Fruit fly (Drosophila melanogaster) whole organism, adult: ENCODE measurements around the gene Prestin.
A peak's percentile ranks its signal among the peaks of the same experiment; 100 is the strongest.

ENCODE experiments used
- CG11617 ChIP-seq: fragments of 200-800 bp; sonication (Bioruptor generic); optimal IDR thresholded peaks from 2 replicates; lab custom pipeline; 2017; ENCODE audit warnings: mild to moderate bottlenecking, missing biosample characterization, missing genetic modification reagents, missing genetic modification characterization
- CG33017 ChIP-seq: fragments of 200-800 bp; sonication (Bioruptor generic); optimal IDR thresholded peaks from 2 replicates; lab custom pipeline; 2018; ENCODE audit warnings: missing biosample characterization, mild to moderate bottlenecking, missing genetic modification characterization, moderate library complexity
- Crg-1 ChIP-seq: fragments of 200-800 bp; sonication (Bioruptor generic); optimal IDR thresholded peaks from 2 replicates; lab custom pipeline; 2016; ENCODE audit warnings: missing biosample characterization, missing genetic modification characterization
- Hr96 ChIP-seq: fragments of 200-800 bp; sonication (Bioruptor generic); optimal IDR thresholded peaks from 2 replicates; lab custom pipeline; 2016; ENCODE audit warnings: missing biosample characterization, missing genetic modification characterization
- Mnt ChIP-seq: fragments of 200-800 bp; sonication (Bioruptor generic); optimal IDR thresholded peaks from 2 replicates; lab custom pipeline; 2016; ENCODE audit warnings: missing biosample characterization, mild to moderate bottlenecking, missing genetic modification characterization
- bab1 ChIP-seq: fragments of 200-800 bp; sonication (Bioruptor generic); optimal IDR thresholded peaks from 3 replicates; lab custom pipeline; 2019; ENCODE audit warnings: missing biosample characterization, mild to moderate bottlenecking, missing genetic modification characterization, moderate library complexity
- cic ChIP-seq: fragments of 200-800 bp; sonication (Bioruptor generic); optimal IDR thresholded peaks from 2 replicates; lab custom pipeline; 2017; ENCODE audit warnings: missing biosample characterization, mild to moderate bottlenecking, missing genetic modification characterization, moderate library complexity
- cnc ChIP-seq, 2 experiments: fragments of >200 bp; optimal IDR thresholded peaks; 2 replicates each; lab custom pipeline; 2017
- ovo ChIP-seq: fragments of 200-800 bp; sonication (Bioruptor generic); optimal IDR thresholded peaks from 2 replicates; lab custom pipeline; 2016; ENCODE audit warnings: missing biosample characterization, missing genetic modification characterization
- pad ChIP-seq: fragments of 200-800 bp; sonication (Bioruptor generic); optimal IDR thresholded peaks from 3 replicates; lab custom pipeline; 2017; ENCODE audit warnings: missing biosample characterization, missing genetic modification characterization, mild to moderate bottlenecking, moderate library complexity, missing genetic modification reagents
- tj ChIP-seq: fragments of 200-800 bp; sonication (Bioruptor generic); optimal IDR thresholded peaks from 3 replicates; lab custom pipeline; 2017; ENCODE audit warnings: missing biosample characterization, mild to moderate bottlenecking, missing genetic modification characterization, moderate library complexity
- toe ChIP-seq: fragments of 200-800 bp; sonication (Bioruptor generic); optimal IDR thresholded peaks from 2 replicates; lab custom pipeline; 2016; ENCODE audit warnings: missing biosample characterization, missing genetic modification characterization

DNA sequence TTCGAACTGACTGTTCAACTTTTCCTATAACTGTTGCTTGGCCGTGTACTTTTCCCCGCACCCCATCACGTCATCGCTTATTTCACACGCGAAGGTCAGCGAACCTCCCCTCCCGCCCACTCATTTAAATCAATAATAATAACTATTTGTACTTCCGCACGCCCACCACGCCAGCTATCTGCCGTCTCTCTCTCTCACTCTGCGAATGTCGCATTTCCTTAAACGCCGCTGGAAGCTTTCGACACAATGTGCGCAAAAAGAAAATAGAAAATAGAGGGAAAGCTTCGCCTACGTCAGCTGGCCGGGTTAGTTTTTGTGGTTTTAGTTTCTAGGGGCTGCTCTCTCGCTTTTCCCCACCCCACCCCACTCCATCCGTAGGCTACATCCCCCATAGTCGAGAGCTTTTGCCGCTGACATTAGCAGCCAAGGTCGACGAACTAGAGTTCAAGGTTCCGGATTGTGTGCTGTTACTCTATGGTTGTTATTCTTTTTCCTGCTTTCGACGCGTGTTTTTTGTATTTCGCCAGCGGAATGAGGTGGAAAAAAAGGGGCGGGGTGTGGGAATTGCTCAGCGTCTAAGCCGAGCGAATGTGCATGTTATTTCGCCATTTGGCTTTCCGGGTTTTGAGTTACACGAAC lies 48.9 kb upstream of the Prestin start:
- TF ChIP-seq bab1 (GFP tag; lab: Kevin White, UChicago) (peak; percentile 11), cnc (optimal IDR thresholded peaks at IDR 0.05; lab: Kevin White, UChicago) (no peak), cic (GFP tag; lab: Kevin White, UChicago) (peak; percentile 96), tj (peak; percentile 44), CG33017 (tag; lab: Kevin White, UChicago) (peak; percentile 62), toe (no peak), Mnt (GFP tag; lab: Kevin White, UChicago) (peak; percentile 69), Hr96 (GFP tag; lab: Kevin White, UChicago) (no peak), CG11617 (peak; percentile 32), Crg-1 (no peak), ovo (peak; percentile 75), pad (peak; percentile 28)
